Fruit fly (Drosophila melanogaster) whole organism, embryonic: ENCODE results near the gene Blos4.

ENCODE experiments used
- Atf3 ChIP-seq: fragments of 200-800 bp; sonication (Bioruptor generic); optimal IDR thresholded peaks from 3 replicates; lab custom pipeline; 2016; ENCODE audit warnings: missing biosample characterization, missing genetic modification characterization
- B-H2 ChIP-seq: fragments of 200-800 bp; sonication (Bioruptor generic); optimal IDR thresholded peaks from 2 replicates; lab custom pipeline; 2018; ENCODE audit warnings: missing biosample characterization, mild to moderate bottlenecking, missing genetic modification characterization
- CG10147 ChIP-seq: fragments of 200-800 bp; sonication (Bioruptor generic); optimal IDR thresholded peaks from 2 replicates; lab custom pipeline; 2019; ENCODE audit warnings: missing biosample characterization, mild to moderate bottlenecking, missing genetic modification characterization, moderate library complexity
- CG10267 ChIP-seq: fragments of 200-800 bp; sonication (Bioruptor generic); optimal IDR thresholded peaks from 2 replicates; lab custom pipeline; 2018; ENCODE audit warnings: missing biosample characterization, mild to moderate bottlenecking, missing genetic modification characterization, moderate library complexity
- CG10321 ChIP-seq: fragments of 200-800 bp; sonication (Bioruptor generic); IDR thresholded peaks from 2 replicates; pipeline ENCODE4 v1.3.6; 2022; ENCODE audit warnings: missing biosample characterization, missing genetic modification characterization
- CG10543 ChIP-seq: fragments of 200-800 bp; sonication (Bioruptor generic); optimal IDR thresholded peaks from 3 replicates; lab custom pipeline; 2017; ENCODE audit warnings: missing biosample characterization, mild to moderate bottlenecking, missing genetic modification characterization, moderate library complexity
- CG12769 ChIP-seq: fragments of 200-800 bp; sonication (Bioruptor generic); optimal IDR thresholded peaks from 2 replicates; lab custom pipeline; 2019; ENCODE audit warnings: missing biosample characterization, mild to moderate bottlenecking, missing genetic modification characterization, moderate library complexity
- CG13296 ChIP-seq: fragments of 200-800 bp; sonication (Bioruptor generic); optimal IDR thresholded peaks from 3 replicates; lab custom pipeline; 2018; ENCODE audit warnings: missing biosample characterization, mild to moderate bottlenecking, missing genetic modification characterization
- CG14441 ChIP-seq: fragments of 200-800 bp; sonication (Bioruptor generic); IDR thresholded peaks from 2 replicates; pipeline ENCODE4 v1.3.6; 2022; ENCODE audit warnings: missing biosample characterization, missing genetic modification characterization
- CG1529 ChIP-seq: fragments of 200-800 bp; sonication (Bioruptor generic); optimal IDR thresholded peaks from 3 replicates; lab custom pipeline; 2018; ENCODE audit warnings: missing biosample characterization, missing genetic modification characterization
- CG18619 ChIP-seq: fragments of 200-800 bp; sonication (Bioruptor generic); optimal IDR thresholded peaks from 3 replicates; lab custom pipeline; 2017; ENCODE audit warnings: missing biosample characterization, mild to moderate bottlenecking, missing genetic modification characterization
- CG2678 ChIP-seq: fragments of 200-800 bp; sonication (Bioruptor generic); optimal IDR thresholded peaks from 3 replicates; lab custom pipeline; 2019; ENCODE audit warnings: missing biosample characterization, mild to moderate bottlenecking, missing genetic modification characterization, moderate library complexity
- CG34376 ChIP-seq: fragments of 200-800 bp; sonication (Bioruptor generic); optimal IDR thresholded peaks from 2 replicates; lab custom pipeline; 2018; ENCODE audit warnings: missing biosample characterization, mild to moderate bottlenecking, missing genetic modification characterization
- CG3847 ChIP-seq: fragments of 200-800 bp; sonication (Bioruptor generic); IDR thresholded peaks from 2 replicates; pipeline ENCODE4 v1.3.6; 2022; ENCODE audit warnings: missing biosample characterization, missing genetic modification characterization
- CG6272 ChIP-seq: fragments of 200-800 bp; sonication (Bioruptor generic); IDR thresholded peaks from 2 replicates; pipeline ENCODE4 v1.3.6; 2022; ENCODE audit warnings: missing biosample characterization, missing genetic modification characterization
- CG8944 ChIP-seq: fragments of 200-800 bp; sonication (Bioruptor generic); optimal IDR thresholded peaks from 3 replicates; lab custom pipeline; 2016; ENCODE audit warnings: missing biosample characterization, missing genetic modification characterization
- Deaf1 ChIP-seq: fragments of 200-800 bp; optimal IDR thresholded peaks from 3 replicates; lab custom pipeline; 2019; ENCODE audit warnings: missing biosample characterization, mild to moderate bottlenecking, missing genetic modification characterization, moderate library complexity
- Ets65A ChIP-seq: fragments of 200-800 bp; sonication (Bioruptor generic); peaks from one replicate; lab custom pipeline; 2016; ENCODE audit warnings: missing biosample characterization, missing genetic modification characterization
- Fer1 ChIP-seq: fragments of 200-800 bp; sonication (Bioruptor generic); optimal IDR thresholded peaks from 2 replicates; lab custom pipeline; 2017; ENCODE audit warnings: missing biosample characterization, mild to moderate bottlenecking, missing genetic modification characterization
- Fer3 ChIP-seq: fragments of 200-800 bp; sonication (Bioruptor generic); optimal IDR thresholded peaks from 2 replicates; lab custom pipeline; 2018; ENCODE audit warnings: missing biosample characterization, mild to moderate bottlenecking, missing genetic modification characterization, moderate library complexity
- GATAe ChIP-seq: fragments of 200-800 bp; sonication (Bioruptor generic); conservative IDR thresholded peaks from 2 replicates; pipeline ENCODE4 v1.3.6; 2022; ENCODE audit warnings: missing biosample characterization, missing genetic modification characterization
- Gsc ChIP-seq: fragments of 200-800 bp; sonication (Bioruptor generic); IDR thresholded peaks from 2 replicates; pipeline ENCODE4 v1.3.6; 2022; ENCODE audit warnings: missing biosample characterization, missing genetic modification characterization
- Gug ChIP-seq: fragments of 200-800 bp; sonication (Bioruptor generic); IDR thresholded peaks from 4 replicates; pipeline ENCODE4 v1.3.6; 2022; ENCODE audit warnings: missing biosample characterization, missing genetic modification characterization
- Hey ChIP-seq: fragments of 200-800 bp; sonication (Bioruptor generic); optimal IDR thresholded peaks from 3 replicates; lab custom pipeline; 2018; ENCODE audit warnings: missing biosample characterization, mild to moderate bottlenecking, missing genetic modification characterization
- HmgZ ChIP-seq: fragments of 200-800 bp; sonication (Bioruptor generic); optimal IDR thresholded peaks from 2 replicates; lab custom pipeline; 2018; ENCODE audit warnings: missing biosample characterization, mild to moderate bottlenecking, missing genetic modification characterization
- Med ChIP-seq: fragments of 200-800 bp; sonication (Bioruptor generic); peaks from one replicate; lab custom pipeline; 2016; ENCODE audit warnings: missing biosample characterization, missing genetic modification characterization, mild to moderate bottlenecking, inconsistent platforms, moderate library complexity
- Poxn ChIP-seq: fragments of 200-800 bp; sonication (Bioruptor generic); IDR thresholded peaks from 2 replicates; pipeline ENCODE4 v1.3.6; 2022; ENCODE audit warnings: missing biosample characterization, missing genetic modification characterization
- Ravus ChIP-seq: fragments of 200-800 bp; sonication (Bioruptor generic); IDR thresholded peaks from 2 replicates; pipeline ENCODE4 v1.3.6; 2022; ENCODE audit warnings: missing biosample characterization, missing genetic modification characterization
- Vsx1 ChIP-seq: fragments of 200-800 bp; sonication (Bioruptor generic); optimal IDR thresholded peaks from 2 replicates; lab custom pipeline; 2017; ENCODE audit warnings: missing biosample characterization, mild to moderate bottlenecking, missing genetic modification characterization, missing genetic modification reagents
- al ChIP-seq: fragments of 200-800 bp; sonication (Bioruptor generic); IDR thresholded peaks from 2 replicates; pipeline ENCODE4 v1.3.6; 2022; ENCODE audit warnings: missing biosample characterization, missing genetic modification characterization
- chinmo ChIP-seq: fragments of 200-800 bp; sonication (Bioruptor generic); IDR thresholded peaks from 4 replicates; pipeline ENCODE4 v1.3.6; 2022; ENCODE audit warnings: missing biosample characterization, missing genetic modification characterization; ENCODE audit not compliant: partially characterized antibody
- cwo ChIP-seq: fragments of 200-800 bp; sonication (Bioruptor generic); optimal IDR thresholded peaks from 3 replicates; lab custom pipeline; 2017; ENCODE audit warnings: missing biosample characterization, missing genetic modification characterization, mild to moderate bottlenecking, moderate library complexity, missing genetic modification reagents
- dmrt11E ChIP-seq: fragments of 200-800 bp; sonication (Bioruptor generic); optimal IDR thresholded peaks from 3 replicates; lab custom pipeline; 2018; ENCODE audit warnings: missing biosample characterization, mild to moderate bottlenecking, missing genetic modification characterization, moderate library complexity
- emc ChIP-seq: fragments of 200-800 bp; sonication (Bioruptor generic); optimal IDR thresholded peaks from 2 replicates; lab custom pipeline; 2016; ENCODE audit warnings: missing biosample characterization, missing genetic modification characterization
- exex ChIP-seq: fragments of 200-800 bp; sonication (Bioruptor generic); optimal IDR thresholded peaks from 4 replicates; lab custom pipeline; 2018; ENCODE audit warnings: missing biosample characterization, mild to moderate bottlenecking, missing genetic modification characterization, moderate library complexity
- ftz-f1 ChIP-seq: fragments of 200-800 bp; sonication (Bioruptor generic); optimal IDR thresholded peaks from 2 replicates; lab custom pipeline; 2016; ENCODE audit warnings: missing biosample characterization, missing genetic modification characterization
- grn ChIP-seq: fragments of 200-800 bp; sonication (Bioruptor generic); optimal IDR thresholded peaks from 3 replicates; lab custom pipeline; 2017; ENCODE audit warnings: missing biosample characterization, missing genetic modification characterization
- ken ChIP-seq: fragments of 200-800 bp; sonication (Bioruptor generic); IDR thresholded peaks from 3 replicates; pipeline ENCODE4 v1.3.6; 2022; ENCODE audit warnings: missing biosample characterization, missing genetic modification characterization
- klu ChIP-seq: fragments of 200-800 bp; sonication (Bioruptor generic); IDR thresholded peaks from 2 replicates; pipeline ENCODE4 v1.3.6; 2022; ENCODE audit warnings: missing biosample characterization, missing genetic modification characterization
- lbe ChIP-seq: fragments of 200-800 bp; sonication (Bioruptor generic); optimal IDR thresholded peaks from 2 replicates; lab custom pipeline; 2016; ENCODE audit warnings: missing biosample characterization, mild to moderate bottlenecking, missing genetic modification characterization
- mirr ChIP-seq: fragments of 200-800 bp; sonication (Bioruptor generic); optimal IDR thresholded peaks from 3 replicates; lab custom pipeline; 2018; ENCODE audit warnings: missing biosample characterization, mild to moderate bottlenecking, missing genetic modification characterization
- pho ChIP-seq: fragments of 200-800 bp; sonication (Bioruptor generic); optimal IDR thresholded peaks from 2 replicates; lab custom pipeline; 2016; ENCODE audit warnings: missing biosample characterization, missing genetic modification characterization
- prd ChIP-seq, 3 experiments: fragments of >200 bp in 2 of 3; fragments of 200-800 bp in 1 of 3; sonication (Bioruptor generic) in 1 of 3; optimal IDR thresholded peaks in 2 of 3; IDR thresholded peaks in 1 of 3; 2 replicates in 2 of 3; 3 replicates in 1 of 3; pipeline versions ENCODE4 v1.3.6 to Lab custom; 2017 to 2022; ENCODE audit warnings: missing biosample characterization in 1 of 3, missing genetic modification characterization in 1 of 3
- psq ChIP-seq: fragments of 200-800 bp; sonication (Bioruptor generic); optimal IDR thresholded peaks from 2 replicates; lab custom pipeline; 2017; ENCODE audit warnings: missing biosample characterization, missing genetic modification characterization
- sd ChIP-seq: fragments of 200-800 bp; sonication (Bioruptor generic); optimal IDR thresholded peaks from 3 replicates; lab custom pipeline; 2018; ENCODE audit warnings: missing biosample characterization, mild to moderate bottlenecking, missing genetic modification characterization, moderate library complexity
- sug ChIP-seq: fragments of 200-800 bp; optimal IDR thresholded peaks from 2 replicates; lab custom pipeline; 2019; ENCODE audit warnings: missing biosample characterization, mild to moderate bottlenecking, missing genetic modification characterization, moderate library complexity
- tgo ChIP-seq: fragments of 200-800 bp; sonication (Bioruptor generic); IDR thresholded peaks from 3 replicates; pipeline ENCODE4 v1.3.6; 2022; ENCODE audit warnings: missing biosample characterization, missing genetic modification characterization
- tio ChIP-seq: fragments of 200-800 bp; sonication (Bioruptor generic); optimal IDR thresholded peaks from 2 replicates; lab custom pipeline; 2017; ENCODE audit warnings: missing biosample characterization, missing genetic modification characterization, inconsistent platforms
- trh ChIP-seq: fragments of 200-800 bp; sonication (Bioruptor generic); optimal IDR thresholded peaks from 2 replicates; lab custom pipeline; 2016; ENCODE audit warnings: missing biosample characterization, missing genetic modification characterization
- twi ChIP-seq: fragments of 200-800 bp; optimal IDR thresholded peaks from 2 replicates; lab custom pipeline; 2019; ENCODE audit warnings: missing biosample characterization, mild to moderate bottlenecking, missing genetic modification characterization, moderate library complexity

Blos4 gene

DNA sequence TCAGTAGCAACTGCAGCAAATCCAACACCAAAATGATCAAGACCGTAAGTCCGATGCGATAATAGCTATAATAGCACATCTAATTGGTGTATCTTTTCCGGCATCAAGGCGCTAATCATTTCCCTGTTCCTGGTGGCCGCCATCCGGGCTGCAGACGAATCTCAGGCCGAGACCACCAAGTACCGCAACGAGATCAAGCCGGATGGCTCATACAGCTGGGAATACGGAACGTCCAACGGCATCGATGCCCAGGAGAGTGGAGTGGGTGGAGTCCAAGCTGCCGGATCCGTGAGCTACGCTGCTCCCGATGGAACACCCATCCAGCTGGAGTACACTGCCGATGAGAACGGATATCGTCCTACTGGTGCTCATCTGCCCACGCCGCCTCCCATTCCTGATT lies 15.3 kb downstream of the Blos4 start, which contains the start of gene Cpr67Fb:
Cpr67Fb (plus strand) TSS at position 15 of the 400 bp plus-strand sequence.
- TF ChIP-seq Ets65A (peak; percentile 56), CG6272 (GFP tag; lab: Robert Waterston, UW) (no peak), Ravus (no peak), tgo (GFP tag; lab: Robert Waterston, UW) (no peak), CG18619 (GFP tag; lab: Kevin White, UChicago) (no peak), Med (GFP tag; lab: Kevin White, UChicago) (peak; percentile 60), CG10321 (GFP tag; lab: Robert Waterston, UW) (no peak), B-H2 (no peak)
- TF ChIP-seq, all 482 proteins: peak for 2

- no peak for TF ChIP-seq trh (GFP tag; lab: Kevin White, UChicago)
- no peak for TF ChIP-seq CG13296
- TF ChIP-seq mirr, result peak; percentile 92
- TF ChIP-seq Vsx1, result peak; percentile 43
- TF ChIP-seq CG14441 (GFP tag; lab: Robert Waterston, UW), result peak; percentile 23; the same call in 1 of the 2 replicates
- no peak for TF ChIP-seq CG10543 (GFP tag; lab: Kevin White, UChicago)
- TF ChIP-seq ken (GFP tag; lab: Robert Waterston, UW), result no peak
- no peak for TF ChIP-seq emc
- TF ChIP-seq Fer1 (GFP tag; lab: Kevin White, UChicago), result no peak
- peak; percentile 77 for TF ChIP-seq CG12769
- no peak for TF ChIP-seq Gsc (GFP tag; lab: Robert Waterston, UW)
- no peak for TF ChIP-seq al (GFP tag; lab: Robert Waterston, UW)
- TF ChIP-seq Poxn (GFP tag; lab: Robert Waterston, UW), result no peak
- TF ChIP-seq CG3847 (GFP tag; lab: Robert Waterston, UW), result no peak
- TF ChIP-seq HmgZ (tag; lab: Kevin White, UChicago), result peak; percentile 22
- no peak for TF ChIP-seq CG8944
- TF ChIP-seq exex (tag; lab: Kevin White, UChicago), result peak; percentile 94
- no peak for TF ChIP-seq tio
- TF ChIP-seq chinmo (GFP tag; lab: Robert Waterston, UW), result 0 out of 4 replicates have a peak, but pooled peaks have one; percentile 55
- TF ChIP-seq dmrt11E, result no peak
- no peak for TF ChIP-seq prd (optimal IDR thresholded peaks at IDR 0.05; lab: Kevin White, UChicago)
- TF ChIP-seq prd (GFP tag; IDR thresholded peaks at IDR 0.05; lab: Robert Waterston, UW), result no peak
- peak; percentile 95 for TF ChIP-seq cwo
- peak; percentile 28 for TF ChIP-seq sd (tag; lab: Kevin White, UChicago)
- TF ChIP-seq CG10147 (GFP tag; lab: Kevin White, UChicago), result no peak
- no peak for TF ChIP-seq Fer3 (tag; lab: Kevin White, UChicago)
- peak; percentile 99 for TF ChIP-seq grn (GFP tag; lab: Kevin White, UChicago)
- TF ChIP-seq Gug (GFP tag; lab: Robert Waterston, UW), result no peak
- TF ChIP-seq lbe (GFP tag; lab: Kevin White, UChicago), result no peak
- TF ChIP-seq CG34376 (GFP tag; lab: Kevin White, UChicago), result peak; percentile 89
- peak; percentile 64; the same call in 1 of the 2 replicates for TF ChIP-seq GATAe (GFP tag; lab: Robert Waterston, UW)
- TF ChIP-seq Hey (tag; lab: Kevin White, UChicago), result peak; percentile 99
- TF ChIP-seq psq (GFP tag; lab: Kevin White, UChicago), result no peak
- TF ChIP-seq ftz-f1 (GFP tag; lab: Kevin White, UChicago), result no peak
- no peak for TF ChIP-seq pho (GFP tag; lab: Kevin White, UChicago)
- no peak for TF ChIP-seq CG10267 (tag; lab: Kevin White, UChicago)
- peak; percentile 29 for TF ChIP-seq twi (tag; lab: Kevin White, UChicago)
- TF ChIP-seq CG2678, result no peak
- TF ChIP-seq CG1529 (GFP tag; lab: Kevin White, UChicago), result no peak
- no peak for TF ChIP-seq Atf3 (GFP tag; lab: Kevin White, UChicago)
- TF ChIP-seq sug (tag; lab: Kevin White, UChicago), result peak; percentile 90
- TF ChIP-seq klu (GFP tag; lab: Robert Waterston, UW), result no peak
- TF ChIP-seq Deaf1 (tag; lab: Kevin White, UChicago), result peak; percentile 40
Observed at dm6 chr3L:10896923-10897322, 18.0 kb downstream of the Blos4 start.
